Fruit fly (Drosophila melanogaster) whole organism, embryonic: ENCODE data around the gene NijB.

Experiments
- Blimp-1 ChIP-seq: fragments of 200-800 bp; sonication (Bioruptor generic); optimal IDR thresholded peaks from 3 replicates; lab custom pipeline; 2018; ENCODE audit warnings: missing biosample characterization, missing genetic modification characterization, mild to moderate bottlenecking, moderate library complexity, missing genetic modification reagents
- CG11560 ChIP-seq: fragments of 200-800 bp; sonication (Bioruptor generic); IDR thresholded peaks from 3 replicates; pipeline ENCODE4 v1.3.6; 2022; ENCODE audit warnings: missing biosample characterization, missing genetic modification characterization
- CG14710 ChIP-seq: fragments of 200-800 bp; sonication (Bioruptor generic); optimal IDR thresholded peaks from 3 replicates; lab custom pipeline; 2019; ENCODE audit warnings: missing biosample characterization, mild to moderate bottlenecking, missing genetic modification characterization, moderate library complexity
- CG15269 ChIP-seq: fragments of 200-800 bp; sonication (Bioruptor generic); optimal IDR thresholded peaks from 2 replicates; lab custom pipeline; 2018; ENCODE audit warnings: missing biosample characterization, mild to moderate bottlenecking, missing genetic modification characterization, moderate library complexity
- CG16815 ChIP-seq: fragments of 200-800 bp; sonication (Bioruptor generic); optimal IDR thresholded peaks from 3 replicates; lab custom pipeline; 2017; ENCODE audit warnings: missing biosample characterization, mild to moderate bottlenecking, missing genetic modification characterization
- CG1832 ChIP-seq: fragments of 200-800 bp; sonication (Bioruptor generic); optimal IDR thresholded peaks from 2 replicates; lab custom pipeline; 2017; ENCODE audit warnings: missing biosample characterization, mild to moderate bottlenecking, missing genetic modification characterization, inconsistent platforms
- CG18764 ChIP-seq: fragments of 200-800 bp; sonication (Bioruptor generic); optimal IDR thresholded peaks from 3 replicates; lab custom pipeline; 2016; ENCODE audit warnings: missing biosample characterization, missing genetic modification characterization
- CG3065 ChIP-seq: fragments of 200-800 bp; sonication (Bioruptor generic); optimal IDR thresholded peaks from 2 replicates; lab custom pipeline; 2016; ENCODE audit warnings: missing biosample characterization, missing genetic modification characterization
- CG31224 ChIP-seq: fragments of 200-800 bp; sonication (Bioruptor generic); IDR thresholded peaks from 2 replicates; pipeline ENCODE4 v1.3.6; 2022; ENCODE audit warnings: missing biosample characterization, missing genetic modification characterization
- CG31441 ChIP-seq: fragments of 200-800 bp; sonication (Bioruptor generic); IDR thresholded peaks from 2 replicates; pipeline ENCODE4 v1.3.6; 2022; ENCODE audit warnings: missing biosample characterization, missing genetic modification characterization
- CG3163 ChIP-seq: fragments of 200-800 bp; sonication (Bioruptor generic); optimal IDR thresholded peaks from 3 replicates; lab custom pipeline; 2016; ENCODE audit warnings: missing biosample characterization, missing genetic modification characterization
- CG32772 ChIP-seq: fragments of 200-800 bp; sonication (Bioruptor generic); IDR thresholded peaks from 2 replicates; pipeline ENCODE4 v1.3.6; 2022; ENCODE audit warnings: missing biosample characterization, missing genetic modification characterization
- CG33213 ChIP-seq: fragments of 200-800 bp; sonication (Bioruptor generic); optimal IDR thresholded peaks from 3 replicates; lab custom pipeline; 2016; ENCODE audit warnings: missing biosample characterization, missing genetic modification characterization
- CG4360 ChIP-seq: fragments of 200-800 bp; sonication (Bioruptor generic); IDR thresholded peaks from 2 replicates; pipeline ENCODE4 v1.3.6; 2022; ENCODE audit warnings: missing biosample characterization, missing genetic modification characterization
- CG8765 ChIP-seq: fragments of 200-800 bp; sonication (Bioruptor generic); IDR thresholded peaks from 2 replicates; pipeline ENCODE4 v1.3.6; 2022; ENCODE audit warnings: missing biosample characterization, missing genetic modification characterization
- CG9797 ChIP-seq: fragments of 200-800 bp; sonication (Bioruptor generic); optimal IDR thresholded peaks from 3 replicates; lab custom pipeline; 2018; ENCODE audit warnings: missing biosample characterization, mild to moderate bottlenecking, missing genetic modification characterization
- CHES-1-like ChIP-seq: fragments of 200-800 bp; sonication (Bioruptor generic); optimal IDR thresholded peaks from 2 replicates; lab custom pipeline; 2016; ENCODE audit warnings: missing biosample characterization, missing genetic modification characterization
- CkIIα-i1 ChIP-seq: fragments of 200-800 bp; sonication (Bioruptor generic); IDR thresholded peaks from 2 replicates; pipeline ENCODE4 v1.3.6; 2022; ENCODE audit warnings: missing biosample characterization, missing genetic modification characterization
- Dp ChIP-seq: fragments of 200-800 bp; sonication (Bioruptor generic); optimal IDR thresholded peaks from 2 replicates; lab custom pipeline; 2018; ENCODE audit warnings: missing biosample characterization, mild to moderate bottlenecking, missing genetic modification characterization, moderate library complexity
- E2f1 ChIP-seq: fragments of 200-800 bp; sonication (Bioruptor generic); IDR thresholded peaks from 2 replicates; pipeline ENCODE4 v1.3.6; 2022; ENCODE audit warnings: missing biosample characterization, missing genetic modification characterization
- Gsc ChIP-seq: fragments of 200-800 bp; sonication (Bioruptor generic); IDR thresholded peaks from 2 replicates; pipeline ENCODE4 v1.3.6; 2022; ENCODE audit warnings: missing biosample characterization, missing genetic modification characterization
- HLH3B ChIP-seq: fragments of 200-800 bp; sonication (Bioruptor generic); IDR thresholded peaks from 2 replicates; pipeline ENCODE4 v1.3.6; 2022; ENCODE audit warnings: missing biosample characterization, missing genetic modification characterization
- NC2β ChIP-seq: fragments of 200-800 bp; sonication (Bioruptor generic); optimal IDR thresholded peaks from 2 replicates; lab custom pipeline; 2016; ENCODE audit warnings: missing biosample characterization, missing genetic modification characterization
- NfI ChIP-seq: fragments of 200-800 bp; sonication (Bioruptor generic); optimal IDR thresholded peaks from 3 replicates; lab custom pipeline; 2018; ENCODE audit warnings: missing biosample characterization, mild to moderate bottlenecking, missing genetic modification characterization, moderate library complexity
- Sox102F ChIP-seq: fragments of 200-800 bp; sonication (Bioruptor generic); optimal IDR thresholded peaks from 2 replicates; lab custom pipeline; 2018; ENCODE audit warnings: missing biosample characterization, mild to moderate bottlenecking, missing genetic modification characterization, moderate library complexity
- abd-A ChIP-seq: fragments of 200-800 bp; sonication (Bioruptor generic); optimal IDR thresholded peaks from 3 replicates; lab custom pipeline; 2019; ENCODE audit warnings: missing biosample characterization, mild to moderate bottlenecking, missing genetic modification characterization, moderate library complexity
- ara ChIP-seq: fragments of 200-800 bp; sonication (Bioruptor generic); IDR thresholded peaks from 2 replicates; pipeline ENCODE4 v1.3.6; 2022; ENCODE audit warnings: missing biosample characterization, missing genetic modification characterization
- ash1 ChIP-seq: fragments of 200-800 bp; sonication (Bioruptor generic); optimal IDR thresholded peaks from 2 replicates; lab custom pipeline; 2018; ENCODE audit warnings: missing biosample characterization, mild to moderate bottlenecking, missing genetic modification characterization
- cato ChIP-seq: fragments of 200-800 bp; sonication (Bioruptor generic); optimal IDR thresholded peaks from 2 replicates; lab custom pipeline; 2016; ENCODE audit warnings: missing biosample characterization, missing genetic modification characterization, borderline replicate concordance
- crc ChIP-seq: fragments of 200-800 bp; sonication (Bioruptor generic); optimal IDR thresholded peaks from 2 replicates; lab custom pipeline; 2016; ENCODE audit warnings: missing biosample characterization, missing genetic modification characterization
- crp ChIP-seq, 2 experiments: fragments of 200-800 bp; sonication (Bioruptor generic); optimal IDR thresholded peaks; 2 replicates in 1 of 2; 3 replicates in 1 of 2; lab custom pipeline; 2017; ENCODE audit warnings: missing biosample characterization in 2 of 2, missing genetic modification characterization in 2 of 2, mild to moderate bottlenecking in 1 of 2, moderate library complexity in 1 of 2
- dan ChIP-seq: fragments of 200-800 bp; sonication (Bioruptor generic); IDR thresholded peaks from 2 replicates; pipeline ENCODE4 v1.3.6; 2022; ENCODE audit warnings: missing biosample characterization, missing genetic modification characterization
- dysf ChIP-seq: fragments of 200-800 bp; sonication (Bioruptor generic); IDR thresholded peaks from 3 replicates; pipeline ENCODE4 v1.3.6; 2022; ENCODE audit warnings: missing biosample characterization, missing genetic modification characterization
- gem ChIP-seq: fragments of 200-800 bp; sonication (Bioruptor generic); optimal IDR thresholded peaks from 2 replicates; lab custom pipeline; 2019; ENCODE audit warnings: missing biosample characterization, mild to moderate bottlenecking, missing genetic modification characterization, moderate library complexity
- h ChIP-seq: fragments of >200 bp; optimal IDR thresholded peaks from 2 replicates; lab custom pipeline; 2017
- klu ChIP-seq: fragments of 200-800 bp; sonication (Bioruptor generic); IDR thresholded peaks from 2 replicates; pipeline ENCODE4 v1.3.6; 2022; ENCODE audit warnings: missing biosample characterization, missing genetic modification characterization
- lbe ChIP-seq: fragments of 200-800 bp; sonication (Bioruptor generic); optimal IDR thresholded peaks from 2 replicates; lab custom pipeline; 2016; ENCODE audit warnings: missing biosample characterization, mild to moderate bottlenecking, missing genetic modification characterization
- lilli ChIP-seq: fragments of 200-800 bp; sonication (Bioruptor generic); optimal IDR thresholded peaks from 3 replicates; lab custom pipeline; 2016; ENCODE audit warnings: missing biosample characterization, missing genetic modification characterization
- luna ChIP-seq: fragments of 200-800 bp; sonication (Bioruptor generic); optimal IDR thresholded peaks from 2 replicates; lab custom pipeline; 2016; ENCODE audit warnings: missing biosample characterization, missing genetic modification characterization
- nau ChIP-seq: fragments of 200-800 bp; sonication (Bioruptor generic); optimal IDR thresholded peaks from 3 replicates; lab custom pipeline; 2017; ENCODE audit warnings: missing biosample characterization, mild to moderate bottlenecking, missing genetic modification characterization, missing genetic modification reagents
- pho ChIP-seq: fragments of 200-800 bp; sonication (Bioruptor generic); optimal IDR thresholded peaks from 2 replicates; lab custom pipeline; 2016; ENCODE audit warnings: missing biosample characterization, missing genetic modification characterization
- phol ChIP-seq: fragments of 200-800 bp; sonication (Bioruptor generic); optimal IDR thresholded peaks from 3 replicates; lab custom pipeline; 2018; ENCODE audit warnings: missing biosample characterization, mild to moderate bottlenecking, missing genetic modification characterization, moderate library complexity
- pita ChIP-seq: fragments of 200-800 bp; sonication (Bioruptor generic); optimal IDR thresholded peaks from 2 replicates; lab custom pipeline; 2017; ENCODE audit warnings: missing biosample characterization, mild to moderate bottlenecking, missing genetic modification characterization
- repo ChIP-seq: fragments of 200-800 bp; sonication (Bioruptor generic); optimal IDR thresholded peaks from 2 replicates; lab custom pipeline; 2016; ENCODE audit warnings: missing biosample characterization, missing genetic modification characterization
- schlank ChIP-seq: fragments of 200-800 bp; sonication (Bioruptor generic); optimal IDR thresholded peaks from 2 replicates; lab custom pipeline; 2018; ENCODE audit warnings: missing biosample characterization, mild to moderate bottlenecking, missing genetic modification characterization
- seq ChIP-seq: fragments of 200-800 bp; sonication (Bioruptor generic); IDR thresholded peaks from 2 replicates; pipeline ENCODE4 v1.3.6; 2022; ENCODE audit warnings: missing biosample characterization, missing genetic modification characterization
- shn ChIP-seq: fragments of 200-800 bp; sonication (Bioruptor generic); optimal IDR thresholded peaks from 3 replicates; lab custom pipeline; 2016; ENCODE audit warnings: missing biosample characterization, missing genetic modification characterization
- slou ChIP-seq: fragments of 200-800 bp; sonication (Bioruptor generic); optimal IDR thresholded peaks from 3 replicates; lab custom pipeline; 2016; ENCODE audit warnings: missing biosample characterization, missing genetic modification characterization
- sug ChIP-seq: fragments of 200-800 bp; optimal IDR thresholded peaks from 2 replicates; lab custom pipeline; 2019; ENCODE audit warnings: missing biosample characterization, mild to moderate bottlenecking, missing genetic modification characterization, moderate library complexity
- tio ChIP-seq: fragments of 200-800 bp; sonication (Bioruptor generic); optimal IDR thresholded peaks from 2 replicates; lab custom pipeline; 2017; ENCODE audit warnings: missing biosample characterization, missing genetic modification characterization, inconsistent platforms
- unpg ChIP-seq: fragments of 200-800 bp; sonication (Bioruptor generic); optimal IDR thresholded peaks from 3 replicates; lab custom pipeline; 2018; ENCODE audit warnings: missing biosample characterization, mild to moderate bottlenecking, missing genetic modification characterization, moderate library complexity

The NijB gene

dm6 chr3L:18904772-18905601 lies 12.8 kb downstream of the NijB start, which contains the start of the genes CSN1b and Prp6 (continued):
- no peak for TF ChIP-seq CG3163 (GFP tag; lab: Kevin White, UChicago)
- no peak for TF ChIP-seq luna
- no peak for TF ChIP-seq h (lab: Kevin White, UChicago)
- no peak for TF ChIP-seq CG31224 (GFP tag; lab: Robert Waterston, UW)
- no peak for TF ChIP-seq CG9797 (GFP tag; lab: Kevin White, UChicago)
- no peak for TF ChIP-seq gem (tag; lab: Kevin White, UChicago)
- TF ChIP-seq Blimp-1 = no peak
- no peak for TF ChIP-seq sug (tag; lab: Kevin White, UChicago)
- no peak for TF ChIP-seq unpg (GFP tag; lab: Kevin White, UChicago)
- no peak for TF ChIP-seq CG1832 (GFP tag; lab: Kevin White, UChicago)
- TF ChIP-seq Gsc (GFP tag; lab: Robert Waterston, UW) = no peak
- TF ChIP-seq CkIIα-i1 (GFP tag; lab: Robert Waterston, UW) = no peak
- no peak for TF ChIP-seq E2f1 (GFP tag; lab: Robert Waterston, UW)
- TF ChIP-seq dysf = no peak
- no peak for TF ChIP-seq HLH3B (GFP tag; lab: Robert Waterston, UW)
- TF ChIP-seq seq (GFP tag; lab: Robert Waterston, UW) = no peak
- TF ChIP-seq CG31441 (GFP tag; lab: Robert Waterston, UW) = no peak; the same call in 1 of the 2 replicates
- TF ChIP-seq CG14710 (tag; lab: Kevin White, UChicago) = peak; percentile 60
- no peak for TF ChIP-seq CG16815 (GFP tag; lab: Kevin White, UChicago)
- peak; percentile 36 for TF ChIP-seq phol (tag; lab: Kevin White, UChicago)
- no peak for TF ChIP-seq CHES-1-like (GFP tag; lab: Kevin White, UChicago)
- TF ChIP-seq schlank (tag; lab: Kevin White, UChicago) = no peak
- no peak for TF ChIP-seq crc (GFP tag; lab: Kevin White, UChicago)
- TF ChIP-seq ash1 = no peak
- TF ChIP-seq CG3065 (GFP tag; lab: Kevin White, UChicago) = no peak
- no peak for TF ChIP-seq slou
- no peak for TF ChIP-seq CG11560 (tag; lab: Robert Waterston, UW)
- TF ChIP-seq NC2β (GFP tag; lab: Kevin White, UChicago) = no peak
- TF ChIP-seq CG8765 (GFP tag; lab: Robert Waterston, UW) = no peak
- TF ChIP-seq CG4360 = no peak
- TF ChIP-seq CG15269 = no peak
- TF ChIP-seq CG33213 (GFP tag; lab: Kevin White, UChicago) = no peak
- no peak for TF ChIP-seq shn (GFP tag; lab: Kevin White, UChicago)
- no peak for TF ChIP-seq tio (GFP tag; lab: Kevin White, UChicago)
- no peak for TF ChIP-seq CG18764 (GFP tag; lab: Kevin White, UChicago)
- TF ChIP-seq crp (GFP tag; optimal IDR thresholded peaks at IDR 0.05; lab: Kevin White, UChicago) = no peak
- TF ChIP-seq lilli (GFP tag; lab: Kevin White, UChicago) = no peak
- no peak for TF ChIP-seq Dp
- TF ChIP-seq klu = no peak
- no peak for TF ChIP-seq CG32772 (GFP tag; lab: Robert Waterston, UW)
- TF ChIP-seq ara (GFP tag; lab: Robert Waterston, UW) = no peak
- no peak for TF ChIP-seq abd-A (tag; lab: Kevin White, UChicago)
- TF ChIP-seq dan (GFP tag; lab: Robert Waterston, UW) = no peak
- no peak for TF ChIP-seq nau (GFP tag; lab: Kevin White, UChicago)
- no peak for TF ChIP-seq Sox102F
- TF ChIP-seq pita = no peak
- no peak for TF ChIP-seq pho
- TF ChIP-seq NfI (GFP tag; lab: Kevin White, UChicago) = no peak
- no peak for TF ChIP-seq lbe (GFP tag; lab: Kevin White, UChicago)
- no peak for TF ChIP-seq repo
- TF ChIP-seq cato (GFP tag; lab: Kevin White, UChicago) = no peak
